Fruit fly (Drosophila melanogaster) whole organism, adult: ENCODE data around the gene Mpc1.

ENCODE experiments used
- Hr96 ChIP-seq: fragments of 200-800 bp; sonication (Bioruptor generic); optimal IDR thresholded peaks from 2 replicates; lab custom pipeline; 2016; ENCODE audit warnings: missing biosample characterization, missing genetic modification characterization
- Mnt ChIP-seq: fragments of 200-800 bp; sonication (Bioruptor generic); optimal IDR thresholded peaks from 2 replicates; lab custom pipeline; 2016; ENCODE audit warnings: missing biosample characterization, mild to moderate bottlenecking, missing genetic modification characterization
- bab1 ChIP-seq: fragments of 200-800 bp; sonication (Bioruptor generic); optimal IDR thresholded peaks from 3 replicates; lab custom pipeline; 2019; ENCODE audit warnings: missing biosample characterization, mild to moderate bottlenecking, missing genetic modification characterization, moderate library complexity

dm6 chr3R:18914594-18915275, 13.7 kb downstream of the Mpc1 start, which contains the start of gene Xrp1:
- TF ChIP-seq bab1 (GFP tag; lab: Kevin White, UChicago) (peak; percentile 3), Mnt (peak; percentile 71), Hr96 (no peak)
